Worm (Caenorhabditis elegans) whole organism, L4 larva: ENCODE measurements around the gene F15H10.5.
A peak's percentile ranks its signal among the peaks of the same experiment; 100 is the strongest.

Source experiments
- F44E2.7 ChIP-seq: fragments of 200-800 bp; sonication (Bioruptor generic); IDR thresholded peaks from 2 replicates; pipeline ENCODE4 v2.1.2; 2022; ENCODE audit warnings: missing genetic modification characterization, missing compliant biosample characterization
- F49E8.2 ChIP-seq: sonication (generic microtip); optimal IDR thresholded peaks from 2 replicates; lab custom pipeline; 2016; ENCODE audit warnings: missing compliant biosample characterization, mild to moderate bottlenecking, missing genetic modification characterization, borderline replicate concordance
- Y5F2A.4 ChIP-seq: fragments of 200-800 bp; sonication (Bioruptor generic); optimal IDR thresholded peaks from 2 replicates; lab custom pipeline; 2018; ENCODE audit warnings: mild to moderate bottlenecking, missing genetic modification characterization, missing compliant biosample characterization
- ces-1 ChIP-seq: fragments of 150-350 bp; sonication (generic microtip); optimal IDR thresholded peaks from 4 replicates; lab custom pipeline; 2014; ENCODE audit warnings: missing biosample characterization, missing genetic modification reagents, missing genetic modification characterization
- fkh-10 ChIP-seq: fragments of 150-350 bp; optimal IDR thresholded peaks from 2 replicates; lab custom pipeline; 2014; ENCODE audit warnings: missing biosample characterization, missing genetic modification reagents, missing genetic modification characterization
- hlh-30 ChIP-seq: sonication (generic microtip); optimal IDR thresholded peaks from 2 replicates; lab custom pipeline; 2017; ENCODE audit warnings: antibody characterized with exemption, mild to moderate bottlenecking, missing genetic modification characterization, missing compliant biosample characterization; ENCODE audit not compliant: insufficient read depth
- madf-5 ChIP-seq, 2 experiments: fragments of 200-800 bp; sonication (Bioruptor generic); IDR thresholded peaks; 2 replicates each; pipeline ENCODE4 v1.3.6; 2022; ENCODE audit warnings: missing compliant biosample characterization in 2 of 2, missing genetic modification characterization in 2 of 2
- madf-9 ChIP-seq: fragments of 200-800 bp; sonication (Bioruptor generic); conservative IDR thresholded peaks from 2 replicates; pipeline ENCODE4 v1.3.6; 2022; ENCODE audit warnings: missing genetic modification reagents, missing genetic modification characterization, missing compliant biosample characterization
- nhr-11 ChIP-seq: fragments of 150-350 bp; optimal IDR thresholded peaks from 2 replicates; lab custom pipeline; 2014; ENCODE audit warnings: missing biosample characterization, missing genetic modification characterization
- unc-62 ChIP-seq, 3 experiments: fragments of 150-350 bp in 1 of 3; sonication (generic microtip); optimal IDR thresholded peaks in 2 of 3; peaks in 1 of 3; 1 replicate in 1 of 3; 2 replicates in 2 of 3; lab custom pipeline; 2014 to 2017; ENCODE audit warnings: missing biosample characterization in 3 of 3, missing genetic modification characterization in 3 of 3, missing genetic modification reagents in 3 of 3, missing genotype in 1 of 3
- zip-2 ChIP-seq: fragments of 150-350 bp; optimal IDR thresholded peaks from 2 replicates; lab custom pipeline; 2014; ENCODE audit warnings: missing biosample characterization, missing genetic modification characterization

ce11 chrV:10468190-10468589 is 49.3 kb upstream of the F15H10.5 start, which contains the start of gene egl-9:
- TF ChIP-seq unc-62 (GFP tag; optimal IDR thresholded peaks at IDR 0.05 in 1 of 2; lab: Kevin White, UChicago) = peak in 1 of 2 experiments; percentile 24
- no peak for TF ChIP-seq unc-62 (tag; optimal IDR thresholded peaks at IDR 0.05; lab: Kevin White, UChicago)
- no peak for TF ChIP-seq ces-1 (GFP tag; lab: Kevin White, UChicago)
- TF ChIP-seq nhr-11 (tag; lab: Kevin White, UChicago) = no peak
- peak; percentile 85 for TF ChIP-seq hlh-30
- no peak for TF ChIP-seq madf-9
- no peak for TF ChIP-seq fkh-10 (GFP tag; lab: Kevin White, UChicago)
- no peak for TF ChIP-seq zip-2
- TF ChIP-seq madf-5 (GFP tag; IDR thresholded peaks at IDR 0.05; lab: Robert Waterston, UW) = no peak
- no peak for TF ChIP-seq F44E2.7 (GFP tag; lab: Robert Waterston, UW)
- no peak for TF ChIP-seq Y5F2A.4
- TF ChIP-seq F49E8.2 (tag; lab: Kevin White, UChicago) = no peak
